Worm (Caenorhabditis elegans) whole organism, L4 larva: ENCODE measurements around the gene R09E10.8.

Source experiments
- D1046.2 ChIP-seq: fragments of 200-800 bp; sonication (Bioruptor generic); IDR thresholded peaks from 2 replicates; pipeline ENCODE4 v1.3.6; 2022; ENCODE audit warnings: missing genetic modification characterization, missing compliant biosample characterization
- ama-1 ChIP-seq: fragments of 150-350 bp; optimal IDR thresholded peaks from 2 replicates; lab custom pipeline; 2014; ENCODE audit warnings: inconsistent platforms, mixed read lengths
- daf-8 ChIP-seq: fragments of 200-800 bp; sonication (Bioruptor generic); IDR thresholded peaks from 2 replicates; pipeline ENCODE4 v1.3.6; 2022; ENCODE audit warnings: missing genetic modification characterization, missing compliant biosample characterization
- dpl-1 ChIP-seq: fragments of 150-350 bp; optimal IDR thresholded peaks from 2 replicates; lab custom pipeline; 2014; ENCODE audit warnings: missing biosample characterization, missing genetic modification reagents, missing genetic modification characterization
- lin-1 ChIP-seq: fragments of 200-800 bp; sonication (Bioruptor generic); IDR thresholded peaks from 2 replicates; pipeline ENCODE4 v1.3.6; 2022; ENCODE audit warnings: missing genetic modification reagents, missing genetic modification characterization, missing compliant biosample characterization
- lin-29 ChIP-seq: fragments of 200-800 bp; sonication (Bioruptor generic); IDR thresholded peaks from 2 replicates; pipeline ENCODE4 v1.3.6; 2022; ENCODE audit warnings: missing genetic modification reagents, missing genetic modification characterization, missing compliant biosample characterization
- lin-39 ChIP-seq: fragments of 150-350 bp; optimal IDR thresholded peaks from 2 replicates; lab custom pipeline; 2014; ENCODE audit warnings: missing biosample characterization, missing genetic modification reagents, missing genetic modification characterization
- nhr-28 ChIP-seq: fragments of 150-350 bp; optimal IDR thresholded peaks from 2 replicates; lab custom pipeline; 2014; ENCODE audit warnings: missing biosample characterization, missing genetic modification characterization
- pha-4 ChIP-seq, 2 experiments: fragments of 150-350 bp in 1 of 2; fragments of 200-800 bp in 1 of 2; sonication (Bioruptor generic) in 1 of 2; IDR thresholded peaks in 1 of 2; optimal IDR thresholded peaks in 1 of 2; 2 replicates each; pipeline versions ENCODE4 v1.3.6 to Lab custom; 2014 to 2022; ENCODE audit warnings: missing genetic modification characterization in 2 of 2, missing genetic modification reagents in 2 of 2, missing biosample characterization in 1 of 2, missing compliant biosample characterization in 1 of 2
- tra-1 ChIP-seq: fragments of 200-800 bp; sonication (Bioruptor generic); IDR thresholded peaks from 2 replicates; pipeline ENCODE4 v1.3.6; 2022; ENCODE audit warnings: missing genetic modification reagents, missing genetic modification characterization, missing compliant biosample characterization
- unc-130 ChIP-seq: sonication (generic microtip); optimal IDR thresholded peaks from 2 replicates; lab custom pipeline; 2016; ENCODE audit warnings: missing genetic modification reagents, missing genetic modification characterization, missing compliant biosample characterization
- vab-7 ChIP-seq: fragments of 200-800 bp; sonication (Bioruptor generic); IDR thresholded peaks from 2 replicates; pipeline ENCODE4 v1.3.6; 2022; ENCODE audit warnings: missing genetic modification reagents, missing genetic modification characterization, missing compliant biosample characterization
- zag-1 ChIP-seq: fragments of 150-350 bp; optimal IDR thresholded peaks from 2 replicates; lab custom pipeline; 2014; ENCODE audit warnings: missing biosample characterization, missing genetic modification characterization

DNA sequence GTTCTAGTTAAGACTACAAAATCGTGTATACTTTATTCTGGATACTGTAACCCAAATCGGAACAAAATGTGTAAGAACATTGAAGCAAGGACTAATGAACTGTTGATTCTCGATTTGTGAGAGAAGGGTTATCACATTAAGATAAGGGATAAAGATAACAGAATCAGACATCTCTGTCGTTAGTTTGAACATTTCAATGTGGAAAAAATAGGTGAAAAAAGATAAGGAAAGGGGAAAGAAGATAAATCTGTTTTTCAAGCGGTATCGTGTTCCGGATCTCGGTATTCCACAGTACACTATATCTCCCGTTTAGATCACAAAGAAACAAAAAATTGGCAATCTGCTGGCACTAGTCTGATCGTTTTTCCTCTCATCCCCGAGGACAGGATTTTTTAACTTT lies 49.2 kb downstream of the R09E10.8 start:
- TF ChIP-seq lin-39 (tag; lab: Kevin White, UChicago) = no peak
- no peak for TF ChIP-seq tra-1
- TF ChIP-seq lin-29 (GFP tag; lab: Robert Waterston, UW) = no peak
- TF ChIP-seq dpl-1 (GFP tag; lab: Kevin White, UChicago) = no peak
- TF ChIP-seq ama-1 (lab: Kevin White, UChicago) = no peak
- no peak for TF ChIP-seq lin-1
- no peak for TF ChIP-seq daf-8 (GFP tag; lab: Robert Waterston, UW)
- no peak for TF ChIP-seq D1046.2
- no peak for TF ChIP-seq unc-130 (GFP tag; lab: Kevin White, UChicago)
- TF ChIP-seq vab-7 = no peak
- no peak for TF ChIP-seq zag-1
- peak; percentile 22 for TF ChIP-seq nhr-28
- no peak for TF ChIP-seq pha-4 (GFP tag; IDR thresholded peaks at IDR 0.05; lab: Robert Waterston, UW)
- TF ChIP-seq pha-4 (tag; optimal IDR thresholded peaks at IDR 0.05; lab: Kevin White, UChicago) = no peak
